Worm (Caenorhabditis elegans) whole organism, late embryonic: Measurements from ENCODE around the gene set-26.
A peak's percentile ranks its signal among the peaks of the same experiment; 100 is the strongest.

ENCODE experiments used
- C08G9.2 ChIP-seq: sonication (generic microtip); optimal IDR thresholded peaks from 2 replicates; lab custom pipeline; 2016; ENCODE audit warnings: mild to moderate bottlenecking, missing genetic modification characterization, moderate library complexity, missing compliant biosample characterization
- C38D4.7 ChIP-seq: fragments of 200-800 bp; sonication (Bioruptor generic); optimal IDR thresholded peaks from 2 replicates; lab custom pipeline; 2018; ENCODE audit warnings: mild to moderate bottlenecking, missing genetic modification characterization, moderate library complexity, missing compliant biosample characterization
- K02D7.2 ChIP-seq: sonication (generic microtip); optimal IDR thresholded peaks from 2 replicates; lab custom pipeline; 2017; ENCODE audit warnings: mild to moderate bottlenecking, missing genetic modification characterization, missing compliant biosample characterization
- K09A11.1 ChIP-seq: sonication (generic microtip); optimal IDR thresholded peaks from 2 replicates; lab custom pipeline; 2017; ENCODE audit warnings: antibody characterized with exemption, mild to moderate bottlenecking, missing genetic modification characterization, missing compliant biosample characterization; ENCODE audit not compliant: insufficient read depth
- Y22D7AL.16 ChIP-seq: sonication (generic microtip); optimal IDR thresholded peaks from 2 replicates; lab custom pipeline; 2016; ENCODE audit warnings: missing genetic modification characterization, missing compliant biosample characterization
- ahr-1 ChIP-seq: sonication (generic microtip); optimal IDR thresholded peaks from 2 replicates; lab custom pipeline; 2016; ENCODE audit warnings: missing genetic modification characterization, missing compliant biosample characterization
- ceh-24 ChIP-seq: sonication (generic microtip); optimal IDR thresholded peaks from 2 replicates; lab custom pipeline; 2016; ENCODE audit warnings: mild to moderate bottlenecking, missing genetic modification characterization, missing compliant biosample characterization
- ceh-30 ChIP-seq: fragments of 150-350 bp; optimal IDR thresholded peaks from 2 replicates; lab custom pipeline; 2014; ENCODE audit warnings: missing biosample characterization, missing genetic modification characterization
- ceh-31 ChIP-seq: sonication (generic microtip); optimal IDR thresholded peaks from 2 replicates; lab custom pipeline; 2016; ENCODE audit warnings: missing genetic modification characterization, missing compliant biosample characterization
- ceh-34 ChIP-seq: sonication (generic microtip); optimal IDR thresholded peaks from 2 replicates; lab custom pipeline; 2016; ENCODE audit warnings: mild to moderate bottlenecking, missing genetic modification characterization, missing compliant biosample characterization
- ceh-45 ChIP-seq: fragments of 200-800 bp; sonication (Bioruptor generic); IDR thresholded peaks from 2 replicates; pipeline ENCODE4 v1.3.6; 2022; ENCODE audit warnings: missing genetic modification reagents, missing genetic modification characterization, missing compliant biosample characterization
- ceh-48 ChIP-seq: sonication (generic microtip); optimal IDR thresholded peaks from 2 replicates; lab custom pipeline; 2016; ENCODE audit warnings: missing genetic modification characterization, inconsistent platforms, missing compliant biosample characterization
- ceh-9 ChIP-seq: sonication (generic microtip); optimal IDR thresholded peaks from 2 replicates; lab custom pipeline; 2016; ENCODE audit warnings: mild to moderate bottlenecking, missing genetic modification characterization, inconsistent platforms, missing compliant biosample characterization
- che-1 ChIP-seq: sonication (generic microtip); optimal IDR thresholded peaks from 2 replicates; lab custom pipeline; 2016; ENCODE audit warnings: mild to moderate bottlenecking, missing genetic modification characterization, missing compliant biosample characterization
- dmd-4 ChIP-seq: sonication (generic microtip); optimal IDR thresholded peaks from 2 replicates; lab custom pipeline; 2016; ENCODE audit warnings: borderline replicate concordance, missing genetic modification characterization, missing compliant biosample characterization
- dve-1 ChIP-seq: sonication (generic microtip); optimal IDR thresholded peaks from 2 replicates; lab custom pipeline; 2017; ENCODE audit warnings: antibody characterized with exemption, mild to moderate bottlenecking, missing genetic modification characterization, missing compliant biosample characterization
- elt-2 ChIP-seq: sonication (generic microtip); optimal IDR thresholded peaks from 2 replicates; lab custom pipeline; 2016; ENCODE audit warnings: missing genetic modification reagents, missing genetic modification characterization, missing compliant biosample characterization
- eyg-1 ChIP-seq: sonication (generic microtip); optimal IDR thresholded peaks from 2 replicates; lab custom pipeline; 2016; ENCODE audit warnings: missing genotype, missing genetic modification characterization, missing compliant biosample characterization
- fax-1 ChIP-seq: sonication (generic microtip); optimal IDR thresholded peaks from 2 replicates; lab custom pipeline; 2016; ENCODE audit warnings: missing genotype, missing genetic modification characterization, missing compliant biosample characterization
- hlh-15 ChIP-seq: sonication (generic microtip); optimal IDR thresholded peaks from 2 replicates; lab custom pipeline; 2016; ENCODE audit warnings: missing genetic modification characterization, missing compliant biosample characterization
- hlh-8 ChIP-seq: sonication (generic microtip); optimal IDR thresholded peaks from 2 replicates; lab custom pipeline; 2016; ENCODE audit warnings: missing genotype, missing genetic modification characterization, missing compliant biosample characterization
- madf-2 ChIP-seq: sonication (generic microtip); optimal IDR thresholded peaks from 2 replicates; lab custom pipeline; 2017; ENCODE audit warnings: missing genetic modification characterization, missing compliant biosample characterization
- nfya-1 ChIP-seq: sonication (generic microtip); optimal IDR thresholded peaks from 2 replicates; lab custom pipeline; 2017; ENCODE audit warnings: missing genetic modification characterization, mild to moderate bottlenecking, missing compliant biosample characterization, antibody characterized with exemption, moderate library complexity
- nhr-11 ChIP-seq: fragments of 150-350 bp; optimal IDR thresholded peaks from 2 replicates; lab custom pipeline; 2014; ENCODE audit warnings: missing biosample characterization, missing genetic modification characterization
- odd-2 ChIP-seq: sonication (generic microtip); optimal IDR thresholded peaks from 2 replicates; lab custom pipeline; 2017; ENCODE audit warnings: antibody characterized with exemption, mild to moderate bottlenecking, missing genetic modification characterization, missing compliant biosample characterization
- pat-9 ChIP-seq: fragments of 200-800 bp; sonication (Bioruptor generic); optimal IDR thresholded peaks from 2 replicates; lab custom pipeline; 2018; ENCODE audit warnings: mild to moderate bottlenecking, missing genetic modification characterization, moderate library complexity, missing compliant biosample characterization
- pha-2 ChIP-seq: sonication (generic microtip); optimal IDR thresholded peaks from 2 replicates; lab custom pipeline; 2017; ENCODE audit warnings: mild to moderate bottlenecking, missing genetic modification characterization, missing compliant biosample characterization
- pha-4 ChIP-seq: fragments of 150-350 bp; optimal IDR thresholded peaks from 2 replicates; lab custom pipeline; 2018; ENCODE audit warnings: missing biosample characterization, missing genetic modification reagents, missing genetic modification characterization
- pqm-1 ChIP-seq: sonication (generic microtip); optimal IDR thresholded peaks from 2 replicates; lab custom pipeline; 2016; ENCODE audit warnings: missing genetic modification characterization, missing compliant biosample characterization
- pros-1 ChIP-seq: fragments of 150-350 bp; optimal IDR thresholded peaks from 2 replicates; lab custom pipeline; 2014; ENCODE audit warnings: missing biosample characterization, missing genetic modification reagents, missing genetic modification characterization
- ref-2 ChIP-seq: sonication (generic microtip); optimal IDR thresholded peaks from 2 replicates; lab custom pipeline; 2016; ENCODE audit warnings: missing genetic modification characterization, missing compliant biosample characterization
- rnt-1 ChIP-seq: sonication (generic microtip); optimal IDR thresholded peaks from 2 replicates; lab custom pipeline; 2016; ENCODE audit warnings: missing genetic modification characterization, missing compliant biosample characterization
- sdc-2 ChIP-seq: sonication (generic microtip); optimal IDR thresholded peaks from 2 replicates; lab custom pipeline; 2016; ENCODE audit warnings: missing genotype, missing genetic modification characterization, missing compliant biosample characterization
- ttx-3 ChIP-seq: sonication (generic microtip); optimal IDR thresholded peaks from 2 replicates; lab custom pipeline; 2016; ENCODE audit warnings: missing genetic modification reagents, missing genetic modification characterization, missing compliant biosample characterization
- unc-3 ChIP-seq, 2 experiments: fragments of 200-800 bp in 1 of 2; sonication (Bioruptor generic) in 1 of 2; sonication (generic microtip) in 1 of 2; conservative IDR thresholded peaks in 1 of 2; optimal IDR thresholded peaks in 1 of 2; 2 replicates each; pipeline versions ENCODE4 v1.3.6 to Lab custom; 2016 to 2022; ENCODE audit warnings: missing compliant biosample characterization in 2 of 2, missing genetic modification characterization in 2 of 2, missing genetic modification reagents in 1 of 2
- unc-42 ChIP-seq: sonication (generic microtip); optimal IDR thresholded peaks from 2 replicates; lab custom pipeline; 2016; ENCODE audit warnings: missing genotype, missing genetic modification characterization, missing compliant biosample characterization
- unc-55 ChIP-seq: sonication (generic microtip); optimal IDR thresholded peaks from 2 replicates; lab custom pipeline; 2017; ENCODE audit warnings: missing biosample characterization, missing genetic modification reagents, missing genetic modification characterization
- unc-86 ChIP-seq: sonication (generic microtip); optimal IDR thresholded peaks from 2 replicates; lab custom pipeline; 2016; ENCODE audit warnings: missing genetic modification characterization, missing compliant biosample characterization
- zip-5 ChIP-seq: sonication (generic microtip); optimal IDR thresholded peaks from 2 replicates; lab custom pipeline; 2016; ENCODE audit warnings: missing genetic modification characterization, missing compliant biosample characterization

set-26 gene

ce11 chrIV:16663591-16663990, 7.9 kb upstream of the set-26 start (continued):
- TF ChIP-seq K09A11.1 (tag; lab: Kevin White, UChicago) = no peak
- TF ChIP-seq sdc-2 = no peak
- no peak for TF ChIP-seq rnt-1
- TF ChIP-seq Y22D7AL.16 (tag; lab: Kevin White, UChicago) = no peak
- TF ChIP-seq dmd-4 (tag; lab: Kevin White, UChicago) = no peak
- TF ChIP-seq odd-2 (tag; lab: Kevin White, UChicago) = no peak
- TF ChIP-seq C38D4.7 (GFP tag; lab: Kevin White, UChicago) = no peak
- no peak for TF ChIP-seq pha-2 (tag; lab: Kevin White, UChicago)
- TF ChIP-seq hlh-8 (tag; lab: Kevin White, UChicago) = no peak
- no peak for TF ChIP-seq ttx-3 (tag; lab: Kevin White, UChicago)
- no peak for TF ChIP-seq ahr-1 (tag; lab: Kevin White, UChicago)
- TF ChIP-seq unc-86 (tag; lab: Kevin White, UChicago) = no peak
- TF ChIP-seq ceh-24 = no peak
- TF ChIP-seq unc-42 (tag; lab: Kevin White, UChicago) = peak; percentile 27
- no peak for TF ChIP-seq ceh-9 (tag; lab: Kevin White, UChicago)
- no peak for TF ChIP-seq ceh-34 (tag; lab: Kevin White, UChicago)
- no peak for TF ChIP-seq ceh-48 (tag; lab: Kevin White, UChicago)
- peak; percentile 6 for TF ChIP-seq elt-2 (tag; lab: Kevin White, UChicago)
- no peak for TF ChIP-seq ref-2 (tag; lab: Kevin White, UChicago)
- TF ChIP-seq pha-4 (tag; lab: Kevin White, UChicago) = no peak
- no peak for TF ChIP-seq unc-55
- no peak for TF ChIP-seq zip-5

- TF ChIP-seq K02D7.2 (tag; lab: Kevin White, UChicago) (no peak), pqm-1 (no peak), rnt-1 (no peak), elt-2 (tag; lab: Kevin White, UChicago) (no peak), ceh-31 (tag; lab: Kevin White, UChicago) (no peak), pros-1 (tag; lab: Kevin White, UChicago) (no peak), madf-2 (tag; lab: Kevin White, UChicago) (no peak), ahr-1 (tag; lab: Kevin White, UChicago) (no peak), eyg-1 (tag; lab: Kevin White, UChicago) (no peak), nhr-11 (no peak), pha-2 (tag; lab: Kevin White, UChicago) (no peak), dve-1 (no peak), C08G9.2 (tag; lab: Kevin White, UChicago) (no peak), ceh-30 (tag; lab: Kevin White, UChicago) (no peak), nfya-1 (tag; lab: Kevin White, UChicago) (no peak), pat-9 (no peak)
These were observed 3.8 kb upstream of the set-26 start for ce11 chrIV:16659475-16659874.

ce11 chrIV:16658731-16659130, 3.0 kb upstream of the set-26 start:
- TF ChIP-seq C08G9.2 (tag; lab: Kevin White, UChicago) (no peak), ceh-9 (tag; lab: Kevin White, UChicago) (no peak), fax-1 (tag; lab: Kevin White, UChicago) (no peak), unc-55 (no peak), unc-86 (tag; lab: Kevin White, UChicago) (no peak), madf-2 (tag; lab: Kevin White, UChicago) (no peak), elt-2 (tag; lab: Kevin White, UChicago) (no peak), pros-1 (tag; lab: Kevin White, UChicago) (no peak), unc-3 (GFP tag; conservative IDR thresholded peaks at IDR 0.05; lab: Robert Waterston, UW) (no peak), unc-3 (tag; optimal IDR thresholded peaks at IDR 0.05; lab: Kevin White, UChicago) (no peak), ceh-45 (no peak), hlh-15 (tag; lab: Kevin White, UChicago) (no peak), che-1 (tag; lab: Kevin White, UChicago) (no peak), sdc-2 (no peak)
